Fruit fly (Drosophila melanogaster) S2 (cell line): ENCODE measurements around the gene CG7991.

Source experiments
- CG8478 ChIP-seq: fragments of >200 bp; optimal IDR thresholded peaks from 2 replicates; lab custom pipeline; 2018
- CTCF ChIP-seq, 2 experiments: fragments of >200 bp; optimal IDR thresholded peaks; 2 replicates each; lab custom pipeline; 2018

dm6 chr3L:1748218-1748617 is 73.7 kb downstream of the CG7991 start:
- no peak for TF ChIP-seq CG8478 (lab: Kevin White, UChicago)
- no peak for TF ChIP-seq CTCF (optimal IDR thresholded peaks at IDR 0.05; lab: Kevin White, UChicago)
